Worm (Caenorhabditis elegans) whole organism, L1 larva: ENCODE measurements around the gene Y116A8B.1.
A peak's percentile ranks its signal among the peaks of the same experiment; 100 is the strongest.

Source experiments
- C04F5.9 ChIP-seq: sonication (generic microtip); optimal IDR thresholded peaks from 2 replicates; lab custom pipeline; 2016; ENCODE audit warnings: missing genetic modification characterization, missing compliant biosample characterization
- C34B4.2 ChIP-seq: sonication (generic microtip); optimal IDR thresholded peaks from 2 replicates; lab custom pipeline; 2017; ENCODE audit warnings: mild to moderate bottlenecking, missing genetic modification characterization, missing compliant biosample characterization
- aha-1 ChIP-seq: fragments of 150-350 bp; optimal IDR thresholded peaks from 2 replicates; lab custom pipeline; 2014; ENCODE audit warnings: missing biosample characterization, missing genetic modification characterization
- alr-1 ChIP-seq: fragments of 200-800 bp; sonication (Bioruptor generic); optimal IDR thresholded peaks from 2 replicates; lab custom pipeline; 2018; ENCODE audit warnings: borderline replicate concordance, mild to moderate bottlenecking, missing genetic modification characterization, missing compliant biosample characterization
- ama-1 ChIP-seq: fragments of 150-350 bp; optimal IDR thresholded peaks from 2 replicates; lab custom pipeline; 2014
- blmp-1 ChIP-seq: fragments of 150-350 bp; optimal IDR thresholded peaks from 2 replicates; lab custom pipeline; 2014; ENCODE audit warnings: missing biosample characterization, missing genetic modification characterization
- ceh-8 ChIP-seq: fragments of 200-800 bp; sonication (Bioruptor generic); optimal IDR thresholded peaks from 2 replicates; lab custom pipeline; 2018; ENCODE audit warnings: mild to moderate bottlenecking, missing genetic modification characterization, moderate library complexity, missing compliant biosample characterization
- ces-1 ChIP-seq: fragments of 150-350 bp; optimal IDR thresholded peaks from 2 replicates; lab custom pipeline; 2014; ENCODE audit warnings: missing biosample characterization, missing genetic modification reagents, missing genetic modification characterization
- efl-1 ChIP-seq, 4 experiments: fragments of 150-350 bp; optimal IDR thresholded peaks in 3 of 4; peaks in 1 of 4; 1 replicate in 1 of 4; 2 replicates in 3 of 4; lab custom pipeline; 2014; ENCODE audit warnings: missing biosample characterization in 2 of 4, missing genetic modification characterization in 2 of 4, missing genetic modification reagents in 2 of 4
- efl-3 ChIP-seq: fragments of 200-800 bp; sonication (Bioruptor generic); optimal IDR thresholded peaks from 2 replicates; lab custom pipeline; 2018; ENCODE audit warnings: mild to moderate bottlenecking, missing genetic modification characterization, missing compliant biosample characterization
- egl-13 ChIP-seq: sonication (generic microtip); optimal IDR thresholded peaks from 2 replicates; lab custom pipeline; 2016; ENCODE audit warnings: missing genotype, missing genetic modification reagents, missing genetic modification characterization, missing compliant biosample characterization
- egl-27 ChIP-seq, 2 experiments: fragments of 150-350 bp in 1 of 2; sonication (generic microtip); optimal IDR thresholded peaks; 3 replicates each; lab custom pipeline; 2017 to 2018; ENCODE audit warnings: missing biosample characterization in 2 of 2, missing genetic modification characterization in 2 of 2, missing genetic modification reagents in 2 of 2
- elt-2 ChIP-seq: sonication (generic microtip); optimal IDR thresholded peaks from 2 replicates; lab custom pipeline; 2016; ENCODE audit warnings: missing genetic modification characterization, mild to moderate bottlenecking, inconsistent platforms, missing compliant biosample characterization, missing genetic modification reagents
- elt-3 ChIP-seq, 6 experiments: fragments of 150-350 bp in 1 of 6; sonication (generic microtip); optimal IDR thresholded peaks; 2 replicates each; lab custom pipeline; 2017 to 2018; ENCODE audit warnings: missing biosample characterization in 6 of 6, missing genetic modification characterization in 6 of 6, inconsistent platforms in 1 of 6
- ets-5 ChIP-seq: fragments of 200-800 bp; sonication (Bioruptor generic); IDR thresholded peaks from 2 replicates; pipeline ENCODE4 v1.3.6; 2022; ENCODE audit warnings: missing genetic modification characterization, missing compliant biosample characterization
- fkh-4 ChIP-seq: sonication (generic microtip); optimal IDR thresholded peaks from 2 replicates; lab custom pipeline; 2016; ENCODE audit warnings: missing compliant biosample characterization, missing genetic modification characterization, borderline replicate concordance
- grh-1 ChIP-seq: fragments of 200-800 bp; sonication (Bioruptor generic); IDR thresholded peaks from 2 replicates; pipeline ENCODE4 v1.3.6; 2022; ENCODE audit warnings: missing genetic modification reagents, missing genetic modification characterization, missing compliant biosample characterization
- hlh-17 ChIP-seq: fragments of 200-800 bp; sonication (Bioruptor generic); optimal IDR thresholded peaks from 2 replicates; lab custom pipeline; 2018; ENCODE audit warnings: missing genetic modification characterization, mild to moderate bottlenecking, missing compliant biosample characterization, moderate library complexity, borderline replicate concordance
- irx-1 ChIP-seq: sonication (generic microtip); optimal IDR thresholded peaks from 2 replicates; lab custom pipeline; 2016; ENCODE audit warnings: missing genetic modification characterization, missing compliant biosample characterization
- lin-13 ChIP-seq: fragments of 150-350 bp; optimal IDR thresholded peaks from 2 replicates; lab custom pipeline; 2014; ENCODE audit warnings: missing biosample characterization, missing genetic modification reagents, missing genetic modification characterization
- lin-15B ChIP-seq: fragments of 150-350 bp; sonication (generic microtip); optimal IDR thresholded peaks from 3 replicates; lab custom pipeline; 2014; ENCODE audit warnings: missing biosample characterization, missing genetic modification characterization
- lir-3 ChIP-seq: sonication (generic microtip); optimal IDR thresholded peaks from 2 replicates; lab custom pipeline; 2016; ENCODE audit warnings: mild to moderate bottlenecking, missing genetic modification characterization, moderate library complexity, missing compliant biosample characterization; ENCODE audit not compliant: poor library complexity
- lsy-2 ChIP-seq, 2 experiments: fragments of 150-350 bp; optimal IDR thresholded peaks; 2 replicates each; lab custom pipeline; 2014; ENCODE audit warnings: missing biosample characterization in 2 of 2, missing genetic modification characterization in 2 of 2
- mab-9 ChIP-seq: fragments of 200-800 bp; sonication (Bioruptor generic); IDR thresholded peaks from 2 replicates; pipeline ENCODE4 v1.3.6; 2022; ENCODE audit warnings: missing genetic modification reagents, missing genetic modification characterization, missing compliant biosample characterization
- mef-2 ChIP-seq: fragments of 150-350 bp; optimal IDR thresholded peaks from 2 replicates; lab custom pipeline; 2014; ENCODE audit warnings: missing biosample characterization, missing genetic modification characterization
- nhr-12 ChIP-seq: sonication (generic microtip); optimal IDR thresholded peaks from 2 replicates; lab custom pipeline; 2017; ENCODE audit warnings: missing biosample characterization, missing genetic modification characterization
- nhr-19 ChIP-seq: fragments of 200-800 bp; sonication (Bioruptor generic); conservative IDR thresholded peaks from 2 replicates; pipeline ENCODE4 v1.3.6; 2022; ENCODE audit warnings: missing genetic modification characterization, missing compliant biosample characterization
- nhr-237 ChIP-seq: fragments of 150-350 bp; optimal IDR thresholded peaks from 2 replicates; lab custom pipeline; 2014; ENCODE audit warnings: missing biosample characterization, missing genetic modification characterization
- nhr-47 ChIP-seq: sonication (generic microtip); optimal IDR thresholded peaks from 2 replicates; lab custom pipeline; 2016; ENCODE audit warnings: mild to moderate bottlenecking, missing genetic modification characterization, moderate library complexity, missing compliant biosample characterization
- nhr-71 ChIP-seq: sonication (generic microtip); optimal IDR thresholded peaks from 2 replicates; lab custom pipeline; 2016; ENCODE audit warnings: mild to moderate bottlenecking, missing genetic modification characterization, moderate library complexity, missing compliant biosample characterization
- nhr-76 ChIP-seq: sonication (generic microtip); optimal IDR thresholded peaks from 2 replicates; lab custom pipeline; 2017; ENCODE audit warnings: missing biosample characterization, missing genetic modification characterization
- nhr-77 ChIP-seq: fragments of 150-350 bp; optimal IDR thresholded peaks from 2 replicates; lab custom pipeline; 2014; ENCODE audit warnings: missing biosample characterization, missing genetic modification characterization
- nhr-84 ChIP-seq: sonication (generic microtip); optimal IDR thresholded peaks from 2 replicates; lab custom pipeline; 2017; ENCODE audit warnings: missing biosample characterization, missing genetic modification characterization
- nhr-85 ChIP-seq: sonication (generic microtip); peaks from one replicate; lab custom pipeline; 2016; ENCODE audit warnings: missing genetic modification characterization, inconsistent platforms, missing compliant biosample characterization
- nhr-90 ChIP-seq: sonication (generic microtip); optimal IDR thresholded peaks from 2 replicates; lab custom pipeline; 2016; ENCODE audit warnings: mild to moderate bottlenecking, missing genetic modification characterization, missing compliant biosample characterization; ENCODE audit not compliant: poor library complexity
- pag-3 ChIP-seq: sonication (generic microtip); optimal IDR thresholded peaks from 2 replicates; lab custom pipeline; 2017; ENCODE audit warnings: missing genetic modification characterization, mild to moderate bottlenecking, missing compliant biosample characterization, antibody characterized with exemption, borderline replicate concordance; ENCODE audit not compliant: insufficient read depth
- pqm-1 ChIP-seq: sonication (generic microtip); optimal IDR thresholded peaks from 3 replicates; lab custom pipeline; 2017; ENCODE audit warnings: missing biosample characterization, missing genetic modification characterization
- rnt-1 ChIP-seq: sonication (generic microtip); optimal IDR thresholded peaks from 2 replicates; lab custom pipeline; 2016; ENCODE audit warnings: mild to moderate bottlenecking, missing genetic modification characterization, moderate library complexity, missing compliant biosample characterization
- snpc-4 ChIP-seq: fragments of 150-350 bp; optimal IDR thresholded peaks from 2 replicates; lab custom pipeline; 2014; ENCODE audit warnings: missing biosample characterization, missing genetic modification characterization
- snu-23 ChIP-seq: sonication (generic microtip); optimal IDR thresholded peaks from 2 replicates; lab custom pipeline; 2016; ENCODE audit warnings: missing genetic modification characterization, missing compliant biosample characterization
- sptf-1 ChIP-seq: fragments of 150-350 bp; optimal IDR thresholded peaks from 2 replicates; lab custom pipeline; 2014; ENCODE audit warnings: missing biosample characterization, missing genetic modification characterization
- sup-37 ChIP-seq: fragments of 200-800 bp; sonication (Bioruptor generic); optimal IDR thresholded peaks from 2 replicates; lab custom pipeline; 2018; ENCODE audit warnings: mild to moderate bottlenecking, missing genetic modification characterization, missing compliant biosample characterization
- swsn-7 ChIP-seq: sonication (generic microtip); optimal IDR thresholded peaks from 2 replicates; lab custom pipeline; 2016; ENCODE audit warnings: missing genetic modification characterization, missing compliant biosample characterization
- tbx-2 ChIP-seq: sonication (generic microtip); optimal IDR thresholded peaks from 2 replicates; lab custom pipeline; 2016; ENCODE audit warnings: missing genetic modification characterization, missing compliant biosample characterization
- tlp-1 ChIP-seq: fragments of 150-350 bp; optimal IDR thresholded peaks from 2 replicates; lab custom pipeline; 2014; ENCODE audit warnings: missing biosample characterization, missing genetic modification characterization
- unc-130 ChIP-seq: fragments of 150-350 bp; optimal IDR thresholded peaks from 2 replicates; lab custom pipeline; 2017; ENCODE audit warnings: missing biosample characterization, missing genetic modification characterization, inconsistent platforms
- unc-30 ChIP-seq: sonication (generic microtip); optimal IDR thresholded peaks from 2 replicates; lab custom pipeline; 2017; ENCODE audit warnings: missing biosample characterization, missing genetic modification characterization
- unc-62 ChIP-seq: fragments of 150-350 bp; optimal IDR thresholded peaks from 2 replicates; lab custom pipeline; 2014; ENCODE audit warnings: missing biosample characterization, missing genetic modification reagents, missing genetic modification characterization
- unc-86 ChIP-seq: sonication (generic microtip); optimal IDR thresholded peaks from 2 replicates; lab custom pipeline; 2016; ENCODE audit warnings: missing genetic modification characterization, missing compliant biosample characterization
- zag-1 ChIP-seq: fragments of 150-350 bp; optimal IDR thresholded peaks from 2 replicates; lab custom pipeline; 2014; ENCODE audit warnings: missing biosample characterization, missing genetic modification characterization
- zip-4 ChIP-seq: fragments of 200-800 bp; sonication (Bioruptor generic); optimal IDR thresholded peaks from 2 replicates; lab custom pipeline; 2018; ENCODE audit warnings: mild to moderate bottlenecking, missing genetic modification characterization, moderate library complexity, missing compliant biosample characterization
- ztf-11 ChIP-seq, 2 experiments: sonication (generic microtip); optimal IDR thresholded peaks; 2 replicates each; lab custom pipeline; 2016 to 2017; ENCODE audit warnings: missing genetic modification characterization in 2 of 2, missing biosample characterization in 1 of 2, missing compliant biosample characterization in 1 of 2
- ztf-4 ChIP-seq: fragments of 150-350 bp; optimal IDR thresholded peaks from 2 replicates; lab custom pipeline; 2014; ENCODE audit warnings: missing biosample characterization, missing genetic modification characterization

The Y116A8B.1 gene

ce11 chrIV:17263714-17264113 lies 47.6 kb downstream of the Y116A8B.1 start:
- TF ChIP-seq unc-30 (tag; lab: Kevin White, UChicago) (no peak), egl-13 (tag; lab: Kevin White, UChicago) (no peak), C04F5.9 (no peak), sptf-1 (no peak), alr-1 (no peak), ztf-4 (tag; lab: Kevin White, UChicago) (no peak), ceh-8 (GFP tag; lab: Kevin White, UChicago) (no peak), unc-62 (GFP tag; lab: Kevin White, UChicago) (no peak), pag-3 (tag; lab: Kevin White, UChicago) (no peak), lsy-2 (tag; optimal IDR thresholded peaks at IDR 0.05; lab: Kevin White, UChicago) (peak in 1 of 2 experiments; percentile 17), aha-1 (tag; lab: Kevin White, UChicago) (no peak), pqm-1 (tag; lab: Kevin White, UChicago) (peak; percentile 6), ama-1 (lab: Kevin White, UChicago) (no peak), irx-1 (tag; lab: Kevin White, UChicago) (no peak), tlp-1 (tag; lab: Kevin White, UChicago) (no peak), nhr-84 (tag; lab: Kevin White, UChicago) (no peak), nhr-19 (GFP tag; lab: Robert Waterston, UW) (no peak), swsn-7 (tag; lab: Kevin White, UChicago) (no peak), ets-5 (GFP tag; lab: Robert Waterston, UW) (no peak), mef-2 (tag; lab: Kevin White, UChicago) (no peak), rnt-1 (no peak), snpc-4 (tag; lab: Kevin White, UChicago) (no peak), nhr-90 (tag; lab: Kevin White, UChicago) (peak; percentile 15), nhr-85 (tag; lab: Kevin White, UChicago) (no peak), mab-9 (GFP tag; lab: Robert Waterston, UW) (no peak), efl-1 (optimal IDR thresholded peaks at IDR 0.05; lab: Kevin White, UChicago) (no peak), efl-1 (GFP tag; optimal IDR thresholded peaks at IDR 0.05 in 1 of 2; lab: Kevin White, UChicago) (no peak), nhr-47 (tag; lab: Kevin White, UChicago) (no peak), nhr-77 (no peak), unc-130 (no peak), nhr-12 (tag; lab: Kevin White, UChicago) (no peak), blmp-1 (tag; lab: Kevin White, UChicago) (peak; percentile 52), snu-23 (GFP tag; lab: Kevin White, UChicago) (peak; percentile 20), nhr-76 (tag; lab: Kevin White, UChicago) (no peak), efl-3 (GFP tag; lab: Kevin White, UChicago) (no peak), nhr-71 (no peak), zip-4 (GFP tag; lab: Kevin White, UChicago) (no peak), fkh-4 (tag; lab: Kevin White, UChicago) (no peak), elt-2 (peak; percentile 85), C34B4.2 (tag; lab: Kevin White, UChicago) (no peak), sup-37 (GFP tag; lab: Kevin White, UChicago) (no peak), lin-15B (tag; lab: Kevin White, UChicago) (no peak), unc-86 (tag; lab: Kevin White, UChicago) (no peak), nhr-237 (tag; lab: Kevin White, UChicago) (no peak), lir-3 (no peak), ztf-11 (tag; optimal IDR thresholded peaks at IDR 0.05; lab: Kevin White, UChicago) (no peak), ces-1 (GFP tag; lab: Kevin White, UChicago) (no peak), hlh-17 (GFP tag; lab: Kevin White, UChicago) (no peak), grh-1 (GFP tag; lab: Robert Waterston, UW) (no peak), zag-1 (tag; lab: Kevin White, UChicago) (no peak), egl-27 (tag; optimal IDR thresholded peaks at IDR 0.05; lab: Kevin White, UChicago) (no peak), lin-13 (GFP tag; lab: Kevin White, UChicago) (no peak), tbx-2 (tag; lab: Kevin White, UChicago) (no peak), elt-3 (tag; optimal IDR thresholded peaks at IDR 0.05; lab: Kevin White, UChicago) (peak in 2 of 6 experiments; percentile 0 to 24)
